Worm (Caenorhabditis elegans) whole organism, young adult: ENCODE results near the gene srbc-22.

ENCODE experiments used
- F10E7.11 ChIP-seq: sonication (generic microtip); optimal IDR thresholded peaks from 2 replicates; lab custom pipeline; 2017; ENCODE audit warnings: mild to moderate bottlenecking, missing genetic modification characterization, moderate library complexity, missing compliant biosample characterization
- F22D6.2 ChIP-seq: sonication (generic microtip); optimal IDR thresholded peaks from 2 replicates; lab custom pipeline; 2016; ENCODE audit warnings: mild to moderate bottlenecking, missing genetic modification characterization, missing compliant biosample characterization
- F23B12.7 ChIP-seq: sonication (generic microtip); optimal IDR thresholded peaks from 2 replicates; lab custom pipeline; 2017; ENCODE audit warnings: missing genetic modification characterization, mild to moderate bottlenecking, missing compliant biosample characterization, antibody characterized with exemption, moderate library complexity; ENCODE audit not compliant: insufficient read depth
- F37B4.10 ChIP-seq: fragments of 200-800 bp; sonication (Bioruptor generic); IDR thresholded peaks from 2 replicates; pipeline ENCODE4 v1.3.6; 2022; ENCODE audit warnings: missing genetic modification characterization, missing compliant biosample characterization
- F55B11.4 ChIP-seq: sonication (generic microtip); optimal IDR thresholded peaks from 2 replicates; lab custom pipeline; 2016; ENCODE audit warnings: missing compliant biosample characterization, missing genetic modification characterization, borderline replicate concordance; ENCODE audit not compliant: insufficient read depth
- Y53F4B.3 ChIP-seq: fragments of 200-800 bp; sonication (Bioruptor generic); IDR thresholded peaks from 2 replicates; pipeline ENCODE4 v1.3.6; 2022; ENCODE audit warnings: missing genetic modification reagents, missing genetic modification characterization, missing compliant biosample characterization
- Y67H2A.10 ChIP-seq: fragments of 200-800 bp; sonication (Bioruptor generic); conservative IDR thresholded peaks from 2 replicates; pipeline ENCODE4 v1.3.6; 2022; ENCODE audit warnings: missing genetic modification reagents, missing genetic modification characterization, missing compliant biosample characterization
- aptf-3 ChIP-seq: fragments of 200-800 bp; sonication (Bioruptor generic); IDR thresholded peaks from 2 replicates; pipeline ENCODE4 v1.3.6; 2022; ENCODE audit warnings: missing genetic modification characterization, missing compliant biosample characterization
- attf-3 ChIP-seq: fragments of 200-800 bp; sonication (Bioruptor generic); conservative IDR thresholded peaks from 2 replicates; pipeline ENCODE4 v1.3.6; 2022; ENCODE audit warnings: missing genetic modification reagents, missing genetic modification characterization, missing compliant biosample characterization
- bed-1 ChIP-seq: fragments of 200-800 bp; sonication (Bioruptor generic); IDR thresholded peaks from 2 replicates; pipeline ENCODE4 v1.3.6; 2022; ENCODE audit warnings: missing genetic modification reagents, missing genetic modification characterization, missing compliant biosample characterization
- bed-2 ChIP-seq: fragments of 200-800 bp; sonication (Bioruptor generic); IDR thresholded peaks from 2 replicates; pipeline ENCODE4 v1.3.6; 2022; ENCODE audit warnings: missing genetic modification reagents, missing genetic modification characterization, missing compliant biosample characterization
- ccch-3 ChIP-seq: fragments of 200-800 bp; sonication (Bioruptor generic); optimal IDR thresholded peaks from 2 replicates; lab custom pipeline; 2018; ENCODE audit warnings: mild to moderate bottlenecking, missing genetic modification characterization, missing compliant biosample characterization
- ceh-27 ChIP-seq: fragments of 200-800 bp; sonication (Bioruptor generic); optimal IDR thresholded peaks from 2 replicates; lab custom pipeline; 2018; ENCODE audit warnings: mild to moderate bottlenecking, missing genetic modification characterization, moderate library complexity, missing compliant biosample characterization
- egl-18 ChIP-seq: fragments of 200-800 bp; sonication (Bioruptor generic); IDR thresholded peaks from 2 replicates; pipeline ENCODE4 v1.3.6; 2022; ENCODE audit warnings: missing genetic modification reagents, missing genetic modification characterization, missing compliant biosample characterization
- ekl-4 ChIP-seq: fragments of 200-800 bp; sonication (Bioruptor generic); IDR thresholded peaks from 2 replicates; pipeline ENCODE4 v1.3.6; 2022; ENCODE audit warnings: missing genetic modification reagents, missing genetic modification characterization, missing compliant biosample characterization
- ets-4 ChIP-seq: fragments of 200-800 bp; sonication (Bioruptor generic); optimal IDR thresholded peaks from 2 replicates; lab custom pipeline; 2018; ENCODE audit warnings: mild to moderate bottlenecking, missing genetic modification characterization, missing compliant biosample characterization
- him-1 ChIP-seq: sonication (generic microtip); optimal IDR thresholded peaks from 2 replicates; lab custom pipeline; 2016; ENCODE audit warnings: missing genotype, missing genetic modification reagents, missing genetic modification characterization, missing compliant biosample characterization
- hmg-20 ChIP-seq: fragments of 200-800 bp; sonication (Bioruptor generic); IDR thresholded peaks from 2 replicates; pipeline ENCODE4 v1.3.6; 2022; ENCODE audit warnings: missing genetic modification reagents, missing genetic modification characterization, missing compliant biosample characterization
- hrde-1 ChIP-seq: sonication (generic microtip); optimal IDR thresholded peaks from 2 replicates; lab custom pipeline; 2016; ENCODE audit warnings: missing genetic modification characterization, mild to moderate bottlenecking, missing compliant biosample characterization, moderate library complexity, missing genotype, missing genetic modification reagents, borderline replicate concordance
- hsf-1 ChIP-seq: fragments of 200-800 bp; sonication (Bioruptor generic); IDR thresholded peaks from 2 replicates; pipeline ENCODE4 v1.3.6; 2022; ENCODE audit warnings: missing genetic modification reagents, missing genetic modification characterization, missing compliant biosample characterization
- lag-1 ChIP-seq: fragments of 200-800 bp; sonication (Bioruptor generic); IDR thresholded peaks from 2 replicates; pipeline ENCODE4 v1.3.6; 2022; ENCODE audit warnings: missing genetic modification reagents, missing genetic modification characterization, missing compliant biosample characterization
- lin-54 ChIP-seq: fragments of 200-800 bp; sonication (Bioruptor generic); optimal IDR thresholded peaks from 2 replicates; lab custom pipeline; 2018; ENCODE audit warnings: mild to moderate bottlenecking, missing genetic modification characterization, missing compliant biosample characterization
- lsy-27 ChIP-seq: sonication (generic microtip); optimal IDR thresholded peaks from 2 replicates; lab custom pipeline; 2017; ENCODE audit warnings: missing genetic modification characterization, mild to moderate bottlenecking, missing compliant biosample characterization, antibody characterized with exemption, missing genotype, borderline replicate concordance; ENCODE audit not compliant: insufficient read depth
- madf-10 ChIP-seq: sonication (generic microtip); optimal IDR thresholded peaks from 2 replicates; lab custom pipeline; 2016; ENCODE audit warnings: mild to moderate bottlenecking, missing genetic modification characterization, missing compliant biosample characterization
- madf-6 ChIP-seq: fragments of 200-800 bp; sonication (Bioruptor generic); IDR thresholded peaks from 2 replicates; pipeline ENCODE4 v1.3.6; 2022; ENCODE audit warnings: missing genetic modification reagents, missing genetic modification characterization, missing compliant biosample characterization
- madf-8 ChIP-seq: fragments of 200-800 bp; sonication (Bioruptor generic); conservative IDR thresholded peaks from 2 replicates; pipeline ENCODE4 v1.3.6; 2022; ENCODE audit warnings: missing genetic modification reagents, missing genetic modification characterization, missing compliant biosample characterization
- nhr-90 ChIP-seq: sonication (generic microtip); optimal IDR thresholded peaks from 2 replicates; lab custom pipeline; 2016; ENCODE audit warnings: missing genotype, mild to moderate bottlenecking, missing genetic modification characterization, missing compliant biosample characterization
- repo-1 ChIP-seq: sonication (generic microtip); optimal IDR thresholded peaks from 2 replicates; lab custom pipeline; 2017; ENCODE audit warnings: mild to moderate bottlenecking, missing genetic modification characterization, missing compliant biosample characterization
- rpc-1 ChIP-seq, 2 experiments: fragments of 150-350 bp in 1 of 2; sonication (generic microtip) in 1 of 2; optimal IDR thresholded peaks; 2 replicates each; lab custom pipeline; 2014 to 2018; ENCODE audit warnings: missing biosample characterization in 1 of 2, missing genetic modification characterization in 1 of 2, missing genetic modification reagents in 1 of 2, missing genotype in 1 of 2
- sdz-38 ChIP-seq: sonication (generic microtip); optimal IDR thresholded peaks from 2 replicates; lab custom pipeline; 2016; ENCODE audit warnings: missing genotype, missing genetic modification characterization, missing compliant biosample characterization
- snpc-3.4 ChIP-seq: sonication (generic microtip); optimal IDR thresholded peaks from 2 replicates; lab custom pipeline; 2017; ENCODE audit warnings: missing genetic modification characterization, mild to moderate bottlenecking, missing compliant biosample characterization, antibody characterized with exemption, moderate library complexity, missing genotype, missing genetic modification reagents
- snpc-4 ChIP-seq, 5 experiments: fragments of 150-350 bp in 1 of 5; sonication (generic microtip) in 4 of 5; optimal IDR thresholded peaks; 2 replicates each; lab custom pipeline; 2014 to 2018; ENCODE audit warnings: missing genetic modification characterization in 5 of 5, missing biosample characterization in 3 of 5, antibody characterized with exemption in 2 of 5, mild to moderate bottlenecking in 2 of 5, missing compliant biosample characterization in 2 of 5, missing genotype in 2 of 5, moderate library complexity in 2 of 5, missing genetic modification reagents in 1 of 5
- zim-3 ChIP-seq: sonication (generic microtip); optimal IDR thresholded peaks from 2 replicates; lab custom pipeline; 2017; ENCODE audit warnings: mild to moderate bottlenecking, missing genetic modification characterization, moderate library complexity, missing compliant biosample characterization
- ztf-26 ChIP-seq: sonication (generic microtip); optimal IDR thresholded peaks from 2 replicates; lab custom pipeline; 2017; ENCODE audit warnings: missing genetic modification characterization, missing compliant biosample characterization

Gene srbc-22

DNA sequence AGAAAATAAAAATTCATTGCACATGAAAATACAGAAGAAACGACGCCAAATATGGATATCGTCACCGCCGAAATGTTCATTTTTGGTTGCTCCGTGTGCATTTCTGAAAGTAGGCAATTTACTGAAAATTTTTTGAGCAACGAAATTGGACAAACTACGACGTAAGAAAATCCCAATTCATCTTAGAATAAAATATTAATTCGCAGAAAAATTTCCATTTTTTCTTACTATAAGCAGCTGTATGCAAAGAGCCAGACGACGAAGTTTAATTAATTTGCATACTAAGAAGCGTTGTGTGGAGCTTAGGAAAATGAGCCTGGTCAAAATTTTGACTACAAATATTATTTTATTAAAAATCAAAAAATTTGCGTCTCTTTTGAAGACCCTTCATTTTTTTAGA is 9.7 kb downstream of the srbc-22 start, which contains the start of gene srbc-19:
Gene srbc-19 (minus strand): TSS at position 101 of the 400 bp plus-strand sequence.
- no peak for TF ChIP-seq F22D6.2 (tag; lab: Kevin White, UChicago)
- no peak for TF ChIP-seq aptf-3 (GFP tag; lab: Robert Waterston, UW)
- TF ChIP-seq bed-1 (GFP tag; lab: Robert Waterston, UW) = no peak
- TF ChIP-seq egl-18 (GFP tag; lab: Robert Waterston, UW) = no peak
- TF ChIP-seq attf-3 = no peak
- no peak for TF ChIP-seq repo-1 (tag; lab: Kevin White, UChicago)
- TF ChIP-seq ekl-4 (GFP tag; lab: Robert Waterston, UW) = no peak
- no peak for TF ChIP-seq ets-4
- no peak for TF ChIP-seq snpc-3.4
- TF ChIP-seq rpc-1 (optimal IDR thresholded peaks at IDR 0.05; lab: Kevin White, UChicago) = no peak
- no peak for TF ChIP-seq rpc-1 (tag; optimal IDR thresholded peaks at IDR 0.05; lab: Kevin White, UChicago)
- no peak for TF ChIP-seq sdz-38 (tag; lab: Kevin White, UChicago)
- TF ChIP-seq him-1 (tag; lab: Kevin White, UChicago) = no peak
- TF ChIP-seq madf-10 = no peak
- TF ChIP-seq F10E7.11 = no peak
- TF ChIP-seq ccch-3 (GFP tag; lab: Kevin White, UChicago) = no peak
- no peak for TF ChIP-seq hsf-1 (GFP tag; lab: Robert Waterston, UW)

ce11 chrV:2174465-2174864 is 17.5 kb downstream of the srbc-22 start:
- TF ChIP-seq F23B12.7 (tag; lab: Kevin White, UChicago) = no peak
- no peak for TF ChIP-seq madf-8 (GFP tag; lab: Robert Waterston, UW)
- no peak for TF ChIP-seq zim-3
- no peak for TF ChIP-seq ekl-4 (GFP tag; lab: Robert Waterston, UW)
- TF ChIP-seq ceh-27 (GFP tag; lab: Kevin White, UChicago) = no peak
- TF ChIP-seq hmg-20 = no peak

DNA sequence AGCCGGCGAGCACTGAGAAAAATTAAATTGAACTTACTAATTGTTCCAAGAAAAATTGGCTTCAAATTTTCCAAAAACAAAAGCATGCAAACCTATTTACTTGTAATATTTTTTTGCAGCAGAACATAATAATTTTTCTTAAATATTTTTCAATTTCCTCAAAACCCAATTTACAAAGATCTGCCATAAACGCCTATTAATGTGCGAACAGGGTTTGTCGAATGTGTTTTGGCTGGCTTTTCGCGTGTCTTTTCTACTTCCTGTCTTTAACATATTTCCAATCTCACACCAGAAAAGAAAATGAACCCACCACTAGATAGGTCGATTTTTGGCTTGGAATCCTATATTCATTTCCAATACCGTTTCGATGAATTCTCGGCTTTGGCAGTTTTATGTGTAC is 18.3 kb downstream of the srbc-22 start, which contains the start of gene C45H4.18:
Gene C45H4.18 (plus strand): TSS at position 301 of the 400 bp plus-strand sequence.
- TF ChIP-seq Y53F4B.3 (GFP tag; lab: Robert Waterston, UW) (no peak), Y67H2A.10 (GFP tag; lab: Robert Waterston, UW) (no peak), nhr-90 (tag; lab: Kevin White, UChicago) (no peak), bed-1 (GFP tag; lab: Robert Waterston, UW) (no peak), rpc-1 (optimal IDR thresholded peaks at IDR 0.05; lab: Kevin White, UChicago) (no peak), rpc-1 (tag; optimal IDR thresholded peaks at IDR 0.05; lab: Kevin White, UChicago) (no peak), hrde-1 (no peak), ccch-3 (GFP tag; lab: Kevin White, UChicago) (no peak), bed-2 (no peak), lag-1 (GFP tag; lab: Robert Waterston, UW) (no peak), ztf-26 (tag; lab: Kevin White, UChicago) (no peak), lsy-27 (no peak), lin-54 (GFP tag; lab: Kevin White, UChicago) (no peak), snpc-4 (GFP tag; optimal IDR thresholded peaks at IDR 0.05; lab: Kevin White, UChicago) (no peak), snpc-4 (tag; optimal IDR thresholded peaks at IDR 0.05; lab: Kevin White, UChicago) (no peak), F37B4.10 (GFP tag; lab: Robert Waterston, UW) (no peak), F55B11.4 (tag; lab: Kevin White, UChicago) (no peak), madf-6 (no peak), repo-1 (tag; lab: Kevin White, UChicago) (no peak)
